Worm (Caenorhabditis elegans): ENCODE measurements around the gene C15C8.4.

DNA sequence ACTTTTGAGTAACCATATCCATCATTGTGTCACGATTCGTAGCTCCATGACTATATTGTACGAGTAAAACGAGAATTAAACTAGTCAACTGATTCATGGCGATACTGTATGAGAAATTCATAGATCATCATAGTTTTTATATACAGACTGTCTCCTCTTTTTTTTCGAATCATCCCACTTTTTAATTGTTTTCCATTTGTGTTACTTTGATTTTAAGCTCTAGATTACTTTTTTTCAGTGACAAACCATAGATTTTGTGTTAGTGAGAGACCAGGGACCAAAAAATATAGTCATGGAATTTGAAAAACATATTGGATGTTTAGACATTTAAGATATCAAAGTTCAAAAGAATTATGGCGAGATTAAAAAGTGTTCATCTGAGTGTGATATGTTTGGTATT lies 35.3 kb downstream of the C15C8.4 start, which contains the start of gene R11D1.3:
- TF ChIP-seq lin-11 (tag; optimal IDR thresholded peaks at IDR 0.05) (no peak), sox-4 (tag; optimal IDR thresholded peaks at IDR 0.05) (no peak), Y22D7AL.16 (tag; optimal IDR thresholded peaks at IDR 0.05) (no peak), elt-4 (tag; optimal IDR thresholded peaks at IDR 0.05) (no peak), hlh-8 (tag; optimal IDR thresholded peaks at IDR 0.05) (no peak), fkh-10 (GFP tag; optimal IDR thresholded peaks at IDR 0.05) (no peak), ahr-1 (tag; optimal IDR thresholded peaks at IDR 0.05) (no peak), ref-2 (tag; optimal IDR thresholded peaks at IDR 0.05) (no peak), sox-2 (GFP tag; IDR thresholded peaks at IDR 0.05) (no peak)

Measured in whole organism, late embryonic.